Worm (Caenorhabditis elegans): ENCODE results near the gene atic-1.
A peak's percentile ranks its signal among the peaks of the same experiment; 100 is the strongest.

Gene atic-1

DNA sequence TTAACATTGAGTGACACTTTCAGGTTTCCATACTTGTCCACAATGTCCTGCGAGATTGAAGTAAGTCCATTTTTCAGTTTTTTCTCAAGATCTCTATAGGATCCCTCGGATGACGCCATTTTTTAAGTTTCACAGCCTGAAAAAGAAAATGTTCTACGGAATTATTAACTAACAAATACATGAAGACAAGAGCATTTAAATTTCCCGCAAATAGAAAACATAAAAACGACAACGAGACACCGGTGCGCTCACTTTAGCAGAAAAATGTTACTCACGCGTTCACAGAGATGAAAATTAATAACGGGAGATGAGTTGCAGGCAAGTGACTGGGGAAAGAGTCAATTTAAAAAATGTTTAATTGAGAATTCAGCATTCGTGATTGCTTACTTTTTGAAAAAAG lies 64.6 kb downstream of the atic-1 start, which contains the start of gene czw-1:
Gene czw-1, minus strand, starts transcription at position 369 of the 400 bp plus-strand sequence.
- no peak for TF ChIP-seq cog-1 (tag; optimal IDR thresholded peaks at IDR 0.05)
- no peak for TF ChIP-seq tab-1 (GFP tag; IDR thresholded peaks at IDR 0.05)
- no peak for TF ChIP-seq ztf-29 (GFP tag; IDR thresholded peaks at IDR 0.05)

DNA sequence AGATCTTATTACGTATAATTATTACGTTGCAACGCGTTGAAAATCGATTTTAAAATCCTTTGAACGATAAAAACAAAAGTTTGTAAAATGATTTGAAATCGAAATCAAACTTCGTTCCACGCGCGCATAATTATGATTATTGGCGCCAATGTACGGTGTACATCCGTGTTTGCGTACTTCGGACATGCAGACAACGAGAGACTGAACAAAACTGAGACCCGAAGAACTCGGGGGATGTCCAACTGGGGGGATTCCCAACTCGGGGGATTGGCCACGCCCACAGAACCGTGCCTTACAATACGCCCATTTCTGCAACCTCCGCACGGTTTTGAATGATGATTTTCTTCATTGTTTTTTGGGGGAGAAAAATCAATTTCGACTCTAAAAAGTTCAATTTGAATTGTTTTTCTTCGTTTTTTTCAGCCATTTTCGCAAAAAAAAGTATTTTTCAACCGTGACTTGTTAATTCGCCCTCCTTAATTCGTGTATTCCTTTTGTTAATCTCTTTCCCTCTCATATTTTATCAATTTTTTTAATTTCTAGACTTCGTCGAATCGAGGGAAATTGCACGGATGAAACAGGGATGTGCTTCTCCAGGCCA lies 65.2 kb downstream of the atic-1 start, which contains the start of gene F20D12.12:
Gene F20D12.12, plus strand, starts transcription at position 542 of the 601 bp plus-strand sequence.
- TF ChIP-seq ztf-23 (GFP tag; IDR thresholded peaks at IDR 0.05) (peak; percentile 87), klf-2 (GFP tag; conservative IDR thresholded peaks at IDR 0.05) (0 out of 2 replicates have a peak, but pooled peaks have one; percentile 45), tab-1 (GFP tag; IDR thresholded peaks at IDR 0.05) (peak; percentile 37; the same call in 1 of the 2 replicates), flt-1 (GFP tag; IDR thresholded peaks at IDR 0.05) (peak; percentile 84), cog-1 (tag; optimal IDR thresholded peaks at IDR 0.05) (peak; percentile 66), T22C8.4 (GFP tag; IDR thresholded peaks at IDR 0.05) (peak; percentile 47; the same call in 1 of the 2 replicates)

DNA sequence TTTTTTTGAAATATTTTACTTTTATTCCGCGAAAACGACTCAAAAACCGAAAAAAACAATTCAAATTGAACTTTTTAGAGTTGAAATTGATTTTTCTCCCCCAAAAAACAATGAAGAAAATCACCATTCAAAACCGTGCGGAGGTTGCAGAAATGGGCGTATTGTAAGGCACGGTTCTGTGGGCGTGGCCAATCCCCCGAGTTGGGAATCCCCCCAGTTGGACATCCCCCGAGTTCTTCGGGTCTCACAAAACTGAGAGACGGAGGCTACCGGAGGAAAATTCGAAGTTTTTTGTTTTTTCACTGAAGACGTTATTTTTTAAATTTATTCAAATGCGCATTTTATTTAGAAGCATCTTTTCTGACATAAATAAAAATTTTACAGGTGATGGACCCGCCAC lies 66.5 kb downstream of the atic-1 start, which contains the start of gene mcm-3AP:
Gene mcm-3AP, plus strand, starts transcription at position 383 of the 400 bp plus-strand sequence.
- TF ChIP-seq klf-2 (GFP tag; conservative IDR thresholded peaks at IDR 0.05) (peak; percentile 80), T22C8.4 (GFP tag; IDR thresholded peaks at IDR 0.05) (peak; percentile 65), ztf-23 (GFP tag; IDR thresholded peaks at IDR 0.05) (peak; percentile 84), tab-1 (GFP tag; IDR thresholded peaks at IDR 0.05) (0 out of 2 replicates have a peak, but pooled peaks have one; percentile 26), flt-1 (GFP tag; IDR thresholded peaks at IDR 0.05) (peak; percentile 83)

Measured in whole organism, midembryonic.